Worm (Caenorhabditis elegans) whole organism, L4 larva: Measurements from ENCODE around the gene B0563.9.
"Not testable (repeated sequence)": the region's sequence is repeated elsewhere in the genome, so short reads cannot be mapped to it uniquely, and the experiment has no call there.

Experiments
- F44E2.7 ChIP-seq: fragments of 200-800 bp; sonication (Bioruptor generic); IDR thresholded peaks from 2 replicates; pipeline ENCODE4 v2.1.2; 2022; ENCODE audit warnings: missing genetic modification characterization, missing compliant biosample characterization
- T26A8.4 ChIP-seq: fragments of 200-800 bp; sonication (Bioruptor generic); IDR thresholded peaks from 2 replicates; pipeline ENCODE4 v1.3.6; 2022; ENCODE audit warnings: missing genetic modification characterization, missing compliant biosample characterization
- Y48G9A.11 ChIP-seq: fragments of 200-800 bp; sonication (Bioruptor generic); IDR thresholded peaks from 2 replicates; pipeline ENCODE4 v1.3.6; 2022; ENCODE audit warnings: missing genetic modification reagents, missing genetic modification characterization, missing compliant biosample characterization
- ZK337.2 ChIP-seq: fragments of 200-800 bp; sonication (Bioruptor generic); IDR thresholded peaks from 2 replicates; pipeline ENCODE4 v1.3.6; 2022; ENCODE audit warnings: missing genetic modification reagents, missing genetic modification characterization, missing compliant biosample characterization
- aha-1 ChIP-seq: fragments of 150-350 bp; peaks from one replicate; lab custom pipeline; 2014; ENCODE audit warnings: missing biosample characterization, missing genetic modification characterization
- aly-2 ChIP-seq: sonication (generic microtip); optimal IDR thresholded peaks from 2 replicates; lab custom pipeline; 2018; ENCODE audit warnings: missing biosample characterization, missing genetic modification characterization
- arid-1 ChIP-seq: fragments of 200-800 bp; sonication (Bioruptor generic); conservative IDR thresholded peaks from 2 replicates; pipeline ENCODE4 v1.3.6; 2022; ENCODE audit warnings: missing genetic modification reagents, missing genetic modification characterization, missing compliant biosample characterization
- attf-4 ChIP-seq: sonication (generic microtip); optimal IDR thresholded peaks from 3 replicates; lab custom pipeline; 2017; ENCODE audit warnings: missing biosample characterization, missing genetic modification characterization
- ceh-82 ChIP-seq: sonication (generic microtip); optimal IDR thresholded peaks from 2 replicates; lab custom pipeline; 2017; ENCODE audit warnings: missing biosample characterization, missing genetic modification characterization
- cey-2 ChIP-seq: sonication (generic microtip); optimal IDR thresholded peaks from 3 replicates; lab custom pipeline; 2017; ENCODE audit warnings: missing genetic modification characterization, mild to moderate bottlenecking, missing compliant biosample characterization, antibody characterized with exemption, borderline replicate concordance; ENCODE audit not compliant: insufficient read depth
- daf-12 ChIP-seq: fragments of 150-350 bp; optimal IDR thresholded peaks from 2 replicates; lab custom pipeline; 2014; ENCODE audit warnings: missing biosample characterization, missing genetic modification reagents, missing genetic modification characterization
- daf-19 ChIP-seq: fragments of 200-800 bp; sonication (Bioruptor generic); conservative IDR thresholded peaks from 2 replicates; pipeline ENCODE4 v1.3.6; 2022; ENCODE audit warnings: missing genetic modification characterization, missing compliant biosample characterization
- dmd-8 ChIP-seq: fragments of 200-800 bp; sonication (Bioruptor generic); IDR thresholded peaks from 2 replicates; pipeline ENCODE4 v1.3.6; 2022; ENCODE audit warnings: missing genetic modification characterization, missing compliant biosample characterization
- dmd-9 ChIP-seq: fragments of 200-800 bp; sonication (Bioruptor generic); IDR thresholded peaks from 2 replicates; pipeline ENCODE4 v1.3.6; 2022; ENCODE audit warnings: missing genetic modification reagents, missing genetic modification characterization, missing compliant biosample characterization
- dpl-1 ChIP-seq: fragments of 150-350 bp; optimal IDR thresholded peaks from 2 replicates; lab custom pipeline; 2014; ENCODE audit warnings: missing biosample characterization, missing genetic modification reagents, missing genetic modification characterization
- duxl-1 ChIP-seq: sonication (generic microtip); optimal IDR thresholded peaks from 2 replicates; lab custom pipeline; 2016; ENCODE audit warnings: mild to moderate bottlenecking, missing genetic modification characterization, moderate library complexity, missing compliant biosample characterization; ENCODE audit not compliant: poor library complexity
- dve-1 ChIP-seq: sonication (generic microtip); optimal IDR thresholded peaks from 2 replicates; lab custom pipeline; 2017; ENCODE audit warnings: antibody characterized with exemption, mild to moderate bottlenecking, missing genetic modification characterization, missing compliant biosample characterization; ENCODE audit not compliant: insufficient read depth
- egl-43 ChIP-seq: fragments of 200-800 bp; sonication (Bioruptor generic); IDR thresholded peaks from 2 replicates; pipeline ENCODE4 v1.3.6; 2022; ENCODE audit warnings: missing genetic modification reagents, missing genetic modification characterization, missing compliant biosample characterization
- jun-1 ChIP-seq: fragments of 150-350 bp; optimal IDR thresholded peaks from 2 replicates; lab custom pipeline; 2014; ENCODE audit warnings: missing biosample characterization, missing genetic modification reagents, missing genetic modification characterization
- lin-1 ChIP-seq: fragments of 200-800 bp; sonication (Bioruptor generic); IDR thresholded peaks from 2 replicates; pipeline ENCODE4 v1.3.6; 2022; ENCODE audit warnings: missing genetic modification reagents, missing genetic modification characterization, missing compliant biosample characterization
- lin-29 ChIP-seq: fragments of 200-800 bp; sonication (Bioruptor generic); IDR thresholded peaks from 2 replicates; pipeline ENCODE4 v1.3.6; 2022; ENCODE audit warnings: missing genetic modification reagents, missing genetic modification characterization, missing compliant biosample characterization
- lin-38 ChIP-seq: fragments of 200-800 bp; sonication (Bioruptor generic); IDR thresholded peaks from 2 replicates; pipeline ENCODE4 v1.3.6; 2022; ENCODE audit warnings: missing genetic modification reagents, missing genetic modification characterization, missing compliant biosample characterization
- lin-39 ChIP-seq: fragments of 150-350 bp; optimal IDR thresholded peaks from 2 replicates; lab custom pipeline; 2014; ENCODE audit warnings: missing biosample characterization, missing genetic modification reagents, missing genetic modification characterization
- lir-3 ChIP-seq: sonication (generic microtip); optimal IDR thresholded peaks from 2 replicates; lab custom pipeline; 2016; ENCODE audit warnings: mild to moderate bottlenecking, missing genetic modification characterization, missing compliant biosample characterization
- lsy-2 ChIP-seq, 2 experiments: fragments of 150-350 bp in 1 of 2; sonication (generic microtip) in 1 of 2; optimal IDR thresholded peaks; 2 replicates each; lab custom pipeline; 2014 to 2017; ENCODE audit warnings: missing biosample characterization in 2 of 2, missing genetic modification characterization in 2 of 2
- madf-5 ChIP-seq, 2 experiments: fragments of 200-800 bp; sonication (Bioruptor generic); IDR thresholded peaks; 2 replicates each; pipeline ENCODE4 v1.3.6; 2022; ENCODE audit warnings: missing compliant biosample characterization in 2 of 2, missing genetic modification characterization in 2 of 2
- mxl-2 ChIP-seq: fragments of 200-800 bp; sonication (Bioruptor generic); conservative IDR thresholded peaks from 2 replicates; pipeline ENCODE4 v1.3.6; 2022; ENCODE audit warnings: missing genetic modification reagents, missing genetic modification characterization, missing compliant biosample characterization
- nhr-102 ChIP-seq: sonication (generic microtip); optimal IDR thresholded peaks from 2 replicates; lab custom pipeline; 2016; ENCODE audit warnings: mild to moderate bottlenecking, missing genetic modification characterization, moderate library complexity, missing compliant biosample characterization
- nhr-42 ChIP-seq: fragments of 200-800 bp; sonication (Bioruptor generic); IDR thresholded peaks from 2 replicates; pipeline ENCODE4 v1.3.6; 2022; ENCODE audit warnings: missing genetic modification characterization, missing compliant biosample characterization
- nhr-6 ChIP-seq: fragments of 150-350 bp; optimal IDR thresholded peaks from 2 replicates; lab custom pipeline; 2014; ENCODE audit warnings: missing biosample characterization, missing genetic modification characterization
- nhr-77 ChIP-seq: fragments of 150-350 bp; optimal IDR thresholded peaks from 2 replicates; lab custom pipeline; 2014; ENCODE audit warnings: missing biosample characterization, missing genetic modification characterization
- pha-4 ChIP-seq, 2 experiments: fragments of 150-350 bp in 1 of 2; fragments of 200-800 bp in 1 of 2; sonication (Bioruptor generic) in 1 of 2; IDR thresholded peaks in 1 of 2; optimal IDR thresholded peaks in 1 of 2; 2 replicates each; pipeline versions ENCODE4 v1.3.6 to Lab custom; 2014 to 2022; ENCODE audit warnings: missing genetic modification characterization in 2 of 2, missing genetic modification reagents in 2 of 2, missing biosample characterization in 1 of 2, missing compliant biosample characterization in 1 of 2
- sdz-12 ChIP-seq: fragments of 200-800 bp; sonication (Bioruptor generic); optimal IDR thresholded peaks from 2 replicates; lab custom pipeline; 2018; ENCODE audit warnings: mild to moderate bottlenecking, missing genetic modification characterization, missing compliant biosample characterization
- set-16 ChIP-seq: fragments of 200-800 bp; sonication (Bioruptor generic); IDR thresholded peaks from 2 replicates; pipeline ENCODE4 v1.3.6; 2022; ENCODE audit warnings: missing genetic modification reagents, missing genetic modification characterization, missing compliant biosample characterization
- unc-39 ChIP-seq: sonication (generic microtip); optimal IDR thresholded peaks from 2 replicates; lab custom pipeline; 2017; ENCODE audit warnings: missing biosample characterization, missing genetic modification characterization
- unc-62 ChIP-seq, 3 experiments: fragments of 150-350 bp in 1 of 3; sonication (generic microtip); optimal IDR thresholded peaks in 2 of 3; peaks in 1 of 3; 1 replicate in 1 of 3; 2 replicates in 2 of 3; lab custom pipeline; 2014 to 2017; ENCODE audit warnings: missing biosample characterization in 3 of 3, missing genetic modification characterization in 3 of 3, missing genetic modification reagents in 3 of 3, missing genotype in 1 of 3
- vab-7 ChIP-seq: fragments of 200-800 bp; sonication (Bioruptor generic); IDR thresholded peaks from 2 replicates; pipeline ENCODE4 v1.3.6; 2022; ENCODE audit warnings: missing genetic modification reagents, missing genetic modification characterization, missing compliant biosample characterization
- zag-1 ChIP-seq: fragments of 150-350 bp; optimal IDR thresholded peaks from 2 replicates; lab custom pipeline; 2014; ENCODE audit warnings: missing biosample characterization, missing genetic modification characterization
- zfp-2 ChIP-seq: sonication (generic microtip); optimal IDR thresholded peaks from 2 replicates; lab custom pipeline; 2016; ENCODE audit warnings: mild to moderate bottlenecking, missing genetic modification characterization, missing compliant biosample characterization
- zfp-3 ChIP-seq: fragments of 200-800 bp; sonication (Bioruptor generic); conservative IDR thresholded peaks from 2 replicates; pipeline ENCODE4 v1.3.6; 2022; ENCODE audit warnings: missing genetic modification reagents, missing genetic modification characterization, missing compliant biosample characterization
- zip-2 ChIP-seq: fragments of 150-350 bp; optimal IDR thresholded peaks from 2 replicates; lab custom pipeline; 2014; ENCODE audit warnings: missing biosample characterization, missing genetic modification characterization
- ztf-11 ChIP-seq: fragments of 150-350 bp; optimal IDR thresholded peaks from 2 replicates; lab custom pipeline; 2014; ENCODE audit warnings: missing biosample characterization, missing genetic modification characterization

The B0563.9 gene

ce11 chrX:9168239-9168638, at the start of gene B0563.9:
Gene B0563.9, plus strand, starts transcription at chrX:9168539.
- no peak for TF ChIP-seq F44E2.7 (GFP tag; lab: Robert Waterston, UW)
- TF ChIP-seq zfp-2 (tag; lab: Kevin White, UChicago): no peak
- no peak for TF ChIP-seq pha-4 (GFP tag; IDR thresholded peaks at IDR 0.05; lab: Robert Waterston, UW)
- no peak for TF ChIP-seq pha-4 (tag; optimal IDR thresholded peaks at IDR 0.05; lab: Kevin White, UChicago)
- no peak for TF ChIP-seq egl-43 (GFP tag; lab: Robert Waterston, UW)

- TF ChIP-seq set-16 (GFP tag; lab: Robert Waterston, UW) (peak; percentile 84), unc-62 (GFP tag; optimal IDR thresholded peaks at IDR 0.05 in 1 of 2; lab: Kevin White, UChicago) (peak in 1 of 2 experiments; percentile 39)
- TF ChIP-seq unc-62 (tag; optimal IDR thresholded peaks at IDR 0.05; lab: Kevin White, UChicago): not testable (repeated sequence)
These were observed 49.6 kb upstream of the B0563.9 start for ce11 chrX:9118741-9119140.

ce11 chrX:9137402-9137801, 30.9 kb upstream of the B0563.9 start, which contains the start of gene B0563.6:
Gene B0563.6, plus strand, starts transcription at chrX:9137702.
- no peak for TF ChIP-seq daf-19
- TF ChIP-seq nhr-102 (tag; lab: Kevin White, UChicago): no peak
- TF ChIP-seq madf-5 (GFP tag; IDR thresholded peaks at IDR 0.05; lab: Robert Waterston, UW): no peak
- no peak for TF ChIP-seq sdz-12 (GFP tag; lab: Kevin White, UChicago)
- TF ChIP-seq daf-12 (tag; lab: Kevin White, UChicago): no peak
- TF ChIP-seq lin-29 (GFP tag; lab: Robert Waterston, UW): no peak
- TF ChIP-seq dmd-8 (GFP tag; lab: Robert Waterston, UW): no peak
- TF ChIP-seq lsy-2 (tag; optimal IDR thresholded peaks at IDR 0.05; lab: Kevin White, UChicago): no peak
- TF ChIP-seq lir-3 (tag; lab: Kevin White, UChicago): no peak

- peak; percentile 5 for TF ChIP-seq aha-1 (tag; lab: Kevin White, UChicago)
- TF ChIP-seq zip-2 (tag; lab: Kevin White, UChicago): no peak
- TF ChIP-seq lir-3 (tag; lab: Kevin White, UChicago): no peak
These were observed 22.5 kb upstream of the B0563.9 start, which contains the start of gene B0563.5 for ce11 chrX:9145848-9146247. Gene B0563.5, plus strand, starts transcription at chrX:9146148.

- TF ChIP-seq unc-62 (GFP tag; optimal IDR thresholded peaks at IDR 0.05 in 1 of 2; lab: Kevin White, UChicago) (peak in 1 of 2 experiments; percentile 27), unc-62 (tag; optimal IDR thresholded peaks at IDR 0.05; lab: Kevin White, UChicago) (no peak), nhr-77 (tag; lab: Kevin White, UChicago) (no peak), aha-1 (tag; lab: Kevin White, UChicago) (peak; percentile 91), dpl-1 (GFP tag; lab: Kevin White, UChicago) (no peak), arid-1 (GFP tag; lab: Robert Waterston, UW) (no peak), nhr-6 (tag; lab: Kevin White, UChicago) (no peak), lin-29 (GFP tag; lab: Robert Waterston, UW) (no peak), vab-7 (GFP tag; lab: Robert Waterston, UW) (no peak), ceh-82 (tag; lab: Kevin White, UChicago) (no peak), lin-39 (tag; lab: Kevin White, UChicago) (no peak), jun-1 (tag; lab: Kevin White, UChicago) (no peak), aly-2 (tag; lab: Kevin White, UChicago) (no peak), dve-1 (tag; lab: Kevin White, UChicago) (peak; percentile 3), cey-2 (tag; lab: Kevin White, UChicago) (peak; percentile 57), ZK337.2 (GFP tag; lab: Robert Waterston, UW) (no peak), lin-38 (GFP tag; lab: Robert Waterston, UW) (no peak), attf-4 (tag; lab: Kevin White, UChicago) (no peak), zag-1 (tag; lab: Kevin White, UChicago) (no peak), nhr-102 (tag; lab: Kevin White, UChicago) (no peak), T26A8.4 (no peak), nhr-42 (GFP tag; lab: Robert Waterston, UW) (no peak), mxl-2 (GFP tag; lab: Robert Waterston, UW) (no peak), zfp-3 (no peak), duxl-1 (no peak), lin-1 (GFP tag; lab: Robert Waterston, UW) (0 out of 2 replicates have a peak, but pooled peaks have one; percentile 31), dmd-9 (GFP tag; lab: Robert Waterston, UW) (no peak), ztf-11 (tag; lab: Kevin White, UChicago) (no peak), unc-39 (tag; lab: Kevin White, UChicago) (no peak), Y48G9A.11 (no peak)
These were observed 21.4 kb upstream of the B0563.9 start for ce11 chrX:9146953-9147352.
